Fruit fly (Drosophila melanogaster): ENCODE measurements around the gene CG1677.
A peak's percentile ranks its signal among the peaks of the same experiment; 100 is the strongest.

Gene CG1677

DNA sequence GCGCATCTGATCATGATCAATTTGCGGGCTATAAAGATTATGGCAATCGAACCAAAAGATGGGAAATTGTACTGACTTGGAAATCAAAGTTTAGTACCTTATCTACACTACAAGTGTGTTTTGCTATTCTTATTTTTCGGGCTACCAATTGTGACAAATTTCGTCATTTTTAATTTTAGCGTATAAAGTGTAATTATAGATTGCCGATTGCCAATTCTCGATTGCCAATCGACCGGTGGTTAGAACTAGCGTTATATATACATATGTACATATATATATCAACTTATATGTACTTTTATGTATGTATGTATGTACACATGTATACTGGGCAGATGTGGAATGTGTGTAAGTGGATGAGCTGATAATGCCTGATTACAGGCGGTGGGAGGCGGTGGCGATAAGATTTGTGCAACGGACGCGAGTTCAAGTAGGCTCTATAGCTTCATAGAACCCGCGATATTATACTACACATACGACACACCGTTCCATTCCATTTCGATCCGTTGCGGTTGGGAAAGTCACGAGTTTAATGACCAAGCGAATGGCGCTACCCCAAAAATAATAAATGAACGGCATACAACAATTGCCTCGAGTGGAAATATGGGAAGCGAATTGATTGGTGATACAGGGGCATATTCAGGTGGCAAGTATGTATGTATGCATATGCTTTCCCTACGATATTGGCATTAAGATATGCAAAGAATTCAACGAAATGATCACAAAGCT is 89.5 kb downstream of the CG1677 start:
- TF ChIP-seq Dll (optimal IDR thresholded peaks at IDR 0.05) (no peak), EcR (GFP tag; optimal IDR thresholded peaks at IDR 0.05) (no peak), CG8478 (optimal IDR thresholded peaks at IDR 0.05) (no peak), pan (optimal IDR thresholded peaks at IDR 0.05) (no peak), usp (GFP tag; optimal IDR thresholded peaks at IDR 0.05) (no peak), psq (optimal IDR thresholded peaks at IDR 0.05) (no peak)

DNA sequence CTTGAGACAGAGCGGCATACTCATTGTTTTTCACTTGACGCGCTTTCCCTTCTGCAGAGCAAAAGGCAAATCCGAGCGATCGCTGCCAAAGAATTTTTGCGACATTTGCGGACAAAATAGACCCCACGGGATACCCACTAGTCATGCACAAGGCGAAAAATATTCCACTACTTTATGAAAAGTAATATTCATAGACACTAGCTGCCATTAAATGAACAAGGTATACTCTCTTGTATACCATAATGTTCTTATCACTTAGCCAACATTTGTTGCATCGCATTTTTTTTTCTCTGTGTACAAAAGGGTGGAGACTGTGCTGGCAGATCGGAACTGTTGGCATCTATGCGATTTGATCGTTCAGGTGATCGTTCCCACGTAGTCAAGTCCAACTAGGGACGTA is 93.2 kb downstream of the CG1677 start:
- no peak for TF ChIP-seq EcR (GFP tag; optimal IDR thresholded peaks at IDR 0.05)
- TF ChIP-seq psq (optimal IDR thresholded peaks at IDR 0.05) = no peak
- TF ChIP-seq usp (GFP tag; optimal IDR thresholded peaks at IDR 0.05) = no peak
- no peak for TF ChIP-seq pan (optimal IDR thresholded peaks at IDR 0.05)
- no peak for TF ChIP-seq CG8478 (optimal IDR thresholded peaks at IDR 0.05)
- TF ChIP-seq Dll (optimal IDR thresholded peaks at IDR 0.05) = no peak

- TF ChIP-seq usp (GFP tag; optimal IDR thresholded peaks at IDR 0.05) (no peak), pan (optimal IDR thresholded peaks at IDR 0.05) (no peak), Dll (optimal IDR thresholded peaks at IDR 0.05) (no peak), CG8478 (optimal IDR thresholded peaks at IDR 0.05) (no peak), EcR (GFP tag; optimal IDR thresholded peaks at IDR 0.05) (no peak), psq (optimal IDR thresholded peaks at IDR 0.05) (no peak)
Observed at dm6 chrX:7308794-7309193, 96.8 kb downstream of the CG1677 start.

dm6 chrX:7307478-7308200 is 98.0 kb downstream of the CG1677 start, which contains the start of gene brk:
TSS of gene brk (plus strand) at chrX:7307939.
- TF ChIP-seq psq (optimal IDR thresholded peaks at IDR 0.05) (no peak), Dll (optimal IDR thresholded peaks at IDR 0.05) (peak; percentile 97)

DNA sequence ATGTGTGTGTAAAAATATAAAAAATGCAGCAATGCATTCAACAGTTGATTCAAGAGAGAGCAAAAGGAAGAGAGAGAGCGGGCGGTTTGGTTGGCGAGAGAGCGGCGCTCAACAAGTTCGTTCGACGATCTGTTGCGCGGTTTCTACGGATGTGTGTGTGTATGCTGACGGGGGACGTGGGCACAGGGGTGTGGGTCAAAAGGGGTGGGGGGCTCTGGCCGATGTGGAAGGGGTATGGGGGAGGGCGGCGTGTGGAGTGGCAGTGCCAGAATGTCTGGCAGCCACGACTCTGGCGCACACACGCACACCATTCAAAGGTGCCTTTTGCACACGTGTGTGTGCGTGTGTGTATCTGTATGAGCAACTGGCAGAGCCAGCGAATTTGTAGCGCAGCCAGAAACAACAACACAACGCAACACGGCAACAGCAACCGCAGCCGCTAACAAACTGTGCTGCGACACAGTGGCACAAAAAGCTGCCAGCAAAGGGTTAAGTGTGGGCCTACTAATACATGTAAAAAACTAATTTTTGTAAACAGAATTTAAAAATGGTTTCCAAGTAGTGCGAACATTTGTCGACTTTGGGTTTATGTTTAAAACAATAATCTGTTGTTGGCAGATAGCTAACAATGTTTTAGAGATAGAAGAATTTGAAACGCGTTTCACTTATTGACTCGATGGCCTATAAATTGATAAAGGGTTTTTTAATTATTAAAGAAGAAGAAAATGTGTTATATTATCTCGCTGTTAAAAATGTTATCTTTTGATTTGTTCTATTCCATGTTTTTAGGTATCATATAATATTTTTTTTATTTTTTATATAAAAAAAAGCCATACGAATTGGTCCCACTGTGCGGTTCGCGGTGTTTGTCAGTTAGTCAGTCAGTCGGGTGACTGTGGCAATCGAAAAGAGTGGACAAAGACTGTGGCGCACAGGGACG is 98.8 kb downstream of the CG1677 start:
- TF ChIP-seq pan (optimal IDR thresholded peaks at IDR 0.05) (no peak), usp (GFP tag; optimal IDR thresholded peaks at IDR 0.05) (no peak), Dll (optimal IDR thresholded peaks at IDR 0.05) (peak; percentile 92), CG8478 (optimal IDR thresholded peaks at IDR 0.05) (no peak), psq (optimal IDR thresholded peaks at IDR 0.05) (no peak), EcR (GFP tag; optimal IDR thresholded peaks at IDR 0.05) (no peak)

DNA sequence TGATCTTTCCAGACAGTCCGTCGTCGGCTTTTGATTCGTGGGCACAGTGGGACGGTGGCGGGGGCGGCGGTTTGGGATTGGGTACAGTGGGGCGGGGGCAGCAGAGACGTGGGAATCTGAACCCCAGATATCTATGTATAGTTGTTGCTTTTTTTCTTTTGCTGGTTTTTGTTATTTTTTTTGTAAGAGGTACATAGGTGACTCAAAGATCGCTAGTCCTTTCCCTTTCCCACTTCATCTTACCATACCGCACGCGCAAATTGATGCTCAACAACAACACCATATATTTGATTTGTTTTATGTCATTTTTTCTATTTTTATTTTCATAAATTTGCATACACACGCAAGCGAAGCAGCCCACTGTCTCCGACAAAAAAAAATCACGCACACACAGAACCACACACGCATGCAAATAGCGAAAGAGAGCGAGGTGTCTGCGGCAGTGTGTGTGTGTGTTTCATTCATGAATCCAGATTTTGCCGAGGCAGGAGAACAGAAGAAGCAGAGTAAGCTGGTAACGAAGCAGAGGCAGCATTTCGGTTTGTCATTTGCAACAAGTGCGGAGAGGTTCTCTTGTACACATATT is 99.8 kb downstream of the CG1677 start:
- TF ChIP-seq EcR (GFP tag; optimal IDR thresholded peaks at IDR 0.05) (no peak), CG8478 (optimal IDR thresholded peaks at IDR 0.05) (no peak), usp (GFP tag; optimal IDR thresholded peaks at IDR 0.05) (no peak), psq (optimal IDR thresholded peaks at IDR 0.05) (no peak), pan (optimal IDR thresholded peaks at IDR 0.05) (no peak)

dm6 chrX:7304798-7305447 is 100.7 kb downstream of the CG1677 start:
- TF ChIP-seq Dll (optimal IDR thresholded peaks at IDR 0.05) = no peak
- no peak for TF ChIP-seq usp (GFP tag; optimal IDR thresholded peaks at IDR 0.05)
- TF ChIP-seq EcR (GFP tag; optimal IDR thresholded peaks at IDR 0.05) = no peak

dm6 chrX:7303848-7304427 is 101.7 kb downstream of the CG1677 start:
- TF ChIP-seq Dll (optimal IDR thresholded peaks at IDR 0.05) (no peak), pan (optimal IDR thresholded peaks at IDR 0.05) (no peak), CG8478 (optimal IDR thresholded peaks at IDR 0.05) (no peak), EcR (GFP tag; optimal IDR thresholded peaks at IDR 0.05) (no peak), psq (optimal IDR thresholded peaks at IDR 0.05) (no peak), usp (GFP tag; optimal IDR thresholded peaks at IDR 0.05) (no peak)

DNA sequence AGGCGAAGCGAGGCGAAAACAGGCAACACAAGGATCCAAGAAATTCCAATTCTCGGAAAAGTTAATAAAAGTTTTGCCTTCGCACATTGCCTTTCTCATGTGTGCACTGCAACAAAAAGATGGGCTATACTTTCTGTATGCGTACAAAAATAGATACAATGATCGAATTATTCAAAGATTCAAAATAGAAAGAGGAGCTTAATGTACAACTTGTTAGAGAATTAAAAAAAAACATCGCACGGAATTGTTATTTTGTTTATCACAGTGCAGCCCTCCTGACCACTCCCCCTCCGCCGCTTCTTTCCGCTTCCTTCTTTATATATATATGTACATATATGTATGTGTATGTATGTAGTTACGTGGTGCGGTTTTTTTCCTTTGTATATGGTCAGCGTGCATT is 103.3 kb downstream of the CG1677 start:
- TF ChIP-seq psq (optimal IDR thresholded peaks at IDR 0.05) = no peak
- TF ChIP-seq usp (GFP tag; optimal IDR thresholded peaks at IDR 0.05) = no peak
- no peak for TF ChIP-seq CG8478 (optimal IDR thresholded peaks at IDR 0.05)
- no peak for TF ChIP-seq Dll (optimal IDR thresholded peaks at IDR 0.05)
- TF ChIP-seq pan (optimal IDR thresholded peaks at IDR 0.05) = no peak

dm6 chrX:7301351-7302328 is 104.0 kb downstream of the CG1677 start:
- TF ChIP-seq pan (optimal IDR thresholded peaks at IDR 0.05) = no peak
- TF ChIP-seq EcR (GFP tag; optimal IDR thresholded peaks at IDR 0.05) = no peak
- TF ChIP-seq Dll (optimal IDR thresholded peaks at IDR 0.05) = no peak
- TF ChIP-seq psq (optimal IDR thresholded peaks at IDR 0.05) = no peak
- no peak for TF ChIP-seq usp (GFP tag; optimal IDR thresholded peaks at IDR 0.05)
- no peak for TF ChIP-seq CG8478 (optimal IDR thresholded peaks at IDR 0.05)

Data from whole organism.